Fruit fly (Drosophila melanogaster) whole organism, embryonic: ENCODE results near the gene Calr.

Experiments
- ATbp ChIP-seq: fragments of 200-800 bp; sonication (Bioruptor generic); optimal IDR thresholded peaks from 2 replicates; lab custom pipeline; 2017; ENCODE audit warnings: missing biosample characterization, mild to moderate bottlenecking, missing genetic modification characterization, missing genetic modification reagents
- Atf6 ChIP-seq: fragments of 200-800 bp; sonication (Bioruptor generic); IDR thresholded peaks from 2 replicates; pipeline ENCODE4 v1.3.6; 2022; ENCODE audit warnings: missing biosample characterization, missing genetic modification characterization
- BtbVII ChIP-seq: fragments of 200-800 bp; sonication (Bioruptor generic); optimal IDR thresholded peaks from 3 replicates; lab custom pipeline; 2017; ENCODE audit warnings: missing biosample characterization, mild to moderate bottlenecking, missing genetic modification characterization
- CG10209 ChIP-seq: fragments of 200-800 bp; sonication (Bioruptor generic); optimal IDR thresholded peaks from 3 replicates; lab custom pipeline; 2017; ENCODE audit warnings: missing biosample characterization, mild to moderate bottlenecking, missing genetic modification characterization, missing genetic modification reagents
- CG10267 ChIP-seq: fragments of 200-800 bp; sonication (Bioruptor generic); optimal IDR thresholded peaks from 2 replicates; lab custom pipeline; 2018; ENCODE audit warnings: missing biosample characterization, mild to moderate bottlenecking, missing genetic modification characterization, moderate library complexity
- CG10565 ChIP-seq: fragments of 200-800 bp; sonication (Bioruptor generic); optimal IDR thresholded peaks from 3 replicates; lab custom pipeline; 2016; ENCODE audit warnings: missing biosample characterization, mild to moderate bottlenecking, missing genetic modification characterization
- CG11696 ChIP-seq: fragments of 200-800 bp; sonication (Bioruptor generic); IDR thresholded peaks from 2 replicates; pipeline ENCODE4 v1.3.6; 2022; ENCODE audit warnings: missing biosample characterization, missing genetic modification characterization
- CG13624 ChIP-seq: fragments of 200-800 bp; sonication (Bioruptor generic); optimal IDR thresholded peaks from 2 replicates; lab custom pipeline; 2016; ENCODE audit warnings: missing biosample characterization, missing genetic modification characterization
- CG14014 ChIP-seq: fragments of 200-800 bp; sonication (Bioruptor generic); IDR thresholded peaks from 2 replicates; pipeline ENCODE4 v1.3.6; 2022; ENCODE audit warnings: missing biosample characterization, missing genetic modification characterization
- CG1603 ChIP-seq: fragments of 200-800 bp; sonication (Bioruptor generic); optimal IDR thresholded peaks from 2 replicates; lab custom pipeline; 2019; ENCODE audit warnings: missing biosample characterization, mild to moderate bottlenecking, missing genetic modification characterization, moderate library complexity
- CG16813 ChIP-seq: fragments of 200-800 bp; sonication (Bioruptor generic); IDR thresholded peaks from 3 replicates; pipeline ENCODE4 v1.3.6; 2022; ENCODE audit warnings: missing biosample characterization, missing genetic modification characterization; ENCODE audit not compliant: partially characterized antibody
- CG16815 ChIP-seq: fragments of 200-800 bp; sonication (Bioruptor generic); optimal IDR thresholded peaks from 3 replicates; lab custom pipeline; 2017; ENCODE audit warnings: missing biosample characterization, mild to moderate bottlenecking, missing genetic modification characterization
- CG17612 ChIP-seq: fragments of 200-800 bp; sonication (Bioruptor generic); IDR thresholded peaks from 2 replicates; pipeline ENCODE4 v1.3.6; 2022; ENCODE audit warnings: missing biosample characterization, missing genetic modification characterization
- CG17912 ChIP-seq: fragments of 200-800 bp; sonication (Bioruptor generic); optimal IDR thresholded peaks from 2 replicates; lab custom pipeline; 2018; ENCODE audit warnings: missing biosample characterization, mild to moderate bottlenecking, missing genetic modification characterization
- CG30431 ChIP-seq: fragments of 200-800 bp; sonication (Bioruptor generic); optimal IDR thresholded peaks from 2 replicates; lab custom pipeline; 2017; ENCODE audit warnings: missing biosample characterization, missing genetic modification characterization
- CG31224 ChIP-seq: fragments of 200-800 bp; sonication (Bioruptor generic); IDR thresholded peaks from 2 replicates; pipeline ENCODE4 v1.3.6; 2022; ENCODE audit warnings: missing biosample characterization, missing genetic modification characterization
- CG31441 ChIP-seq: fragments of 200-800 bp; sonication (Bioruptor generic); IDR thresholded peaks from 2 replicates; pipeline ENCODE4 v1.3.6; 2022; ENCODE audit warnings: missing biosample characterization, missing genetic modification characterization
- CG33213 ChIP-seq: fragments of 200-800 bp; sonication (Bioruptor generic); optimal IDR thresholded peaks from 3 replicates; lab custom pipeline; 2016; ENCODE audit warnings: missing biosample characterization, missing genetic modification characterization
- CG3838 ChIP-seq: fragments of 200-800 bp; sonication (Bioruptor generic); optimal IDR thresholded peaks from 3 replicates; lab custom pipeline; 2016; ENCODE audit warnings: missing biosample characterization, missing genetic modification characterization
- CG4328 ChIP-seq: fragments of 200-800 bp; sonication (Bioruptor generic); optimal IDR thresholded peaks from 3 replicates; lab custom pipeline; 2017; ENCODE audit warnings: missing biosample characterization, missing genetic modification reagents, missing genetic modification characterization
- CG4360 ChIP-seq: fragments of 200-800 bp; sonication (Bioruptor generic); IDR thresholded peaks from 2 replicates; pipeline ENCODE4 v1.3.6; 2022; ENCODE audit warnings: missing biosample characterization, missing genetic modification characterization
- CG7271 ChIP-seq: fragments of 200-800 bp; sonication (Bioruptor generic); optimal IDR thresholded peaks from 2 replicates; lab custom pipeline; 2018; ENCODE audit warnings: missing biosample characterization, mild to moderate bottlenecking, missing genetic modification characterization, moderate library complexity
- CrebB ChIP-seq: fragments of 200-800 bp; sonication (Bioruptor generic); optimal IDR thresholded peaks from 3 replicates; lab custom pipeline; 2018; ENCODE audit warnings: missing biosample characterization, mild to moderate bottlenecking, missing genetic modification characterization
- D ChIP-seq, 2 experiments: fragments of 200-800 bp in 1 of 2; fragments of >200 bp in 1 of 2; sonication (Bioruptor generic) in 1 of 2; optimal IDR thresholded peaks; 2 replicates in 1 of 2; 3 replicates in 1 of 2; lab custom pipeline; 2017; ENCODE audit warnings: mild to moderate bottlenecking in 1 of 2, missing biosample characterization in 1 of 2, missing genetic modification characterization in 1 of 2, missing genetic modification reagents in 1 of 2
- Dip2 ChIP-seq: fragments of 200-800 bp; sonication (Bioruptor generic); IDR thresholded peaks from 2 replicates; pipeline ENCODE4 v1.3.6; 2022; ENCODE audit warnings: missing biosample characterization, missing genetic modification characterization
- Dll ChIP-seq: fragments of 200-800 bp; sonication (Bioruptor generic); IDR thresholded peaks from 4 replicates; pipeline ENCODE4 v1.3.6; 2022; ENCODE audit warnings: missing biosample characterization, missing genetic modification characterization; ENCODE audit not compliant: partially characterized antibody
- H15 ChIP-seq: fragments of 200-800 bp; sonication (Bioruptor generic); IDR thresholded peaks from 3 replicates; pipeline ENCODE4 v1.3.6; 2022; ENCODE audit warnings: missing biosample characterization, missing genetic modification characterization
- HLH54F ChIP-seq: fragments of 200-800 bp; sonication (Bioruptor generic); optimal IDR thresholded peaks from 3 replicates; lab custom pipeline; 2016; ENCODE audit warnings: missing biosample characterization, missing genetic modification characterization
- HmgD ChIP-seq: fragments of 200-800 bp; sonication (Bioruptor generic); optimal IDR thresholded peaks from 3 replicates; lab custom pipeline; 2016; ENCODE audit warnings: missing biosample characterization, missing genetic modification characterization
- HmgZ ChIP-seq: fragments of 200-800 bp; sonication (Bioruptor generic); optimal IDR thresholded peaks from 2 replicates; lab custom pipeline; 2018; ENCODE audit warnings: missing biosample characterization, mild to moderate bottlenecking, missing genetic modification characterization
- Mad ChIP-seq: fragments of 200-800 bp; sonication (Bioruptor generic); optimal IDR thresholded peaks from 2 replicates; lab custom pipeline; 2016; ENCODE audit warnings: missing biosample characterization, missing genetic modification characterization
- Sin3A ChIP-seq: fragments of >200 bp; optimal IDR thresholded peaks from 2 replicates; lab custom pipeline; 2018
- bcd ChIP-seq: fragments of 200-800 bp; sonication (Bioruptor generic); optimal IDR thresholded peaks from 2 replicates; lab custom pipeline; 2017; ENCODE audit warnings: missing biosample characterization, mild to moderate bottlenecking, missing genetic modification characterization
- bsh ChIP-seq, 2 experiments: fragments of 200-800 bp; sonication (Bioruptor generic); optimal IDR thresholded peaks; 2 replicates each; lab custom pipeline; 2017 to 2018; ENCODE audit warnings: mild to moderate bottlenecking in 2 of 2, missing biosample characterization in 2 of 2, missing genetic modification characterization in 2 of 2, moderate library complexity in 1 of 2
- dm ChIP-seq: fragments of 200-800 bp; sonication (Bioruptor generic); optimal IDR thresholded peaks from 3 replicates; lab custom pipeline; 2016; ENCODE audit warnings: missing biosample characterization, missing genetic modification characterization
- dpn ChIP-seq, 2 experiments: fragments of 200-800 bp; sonication (Bioruptor generic); optimal IDR thresholded peaks; 3 replicates each; lab custom pipeline; 2016; ENCODE audit warnings: missing biosample characterization in 2 of 2, missing genetic modification characterization in 2 of 2
- fd3F ChIP-seq: fragments of 200-800 bp; sonication (Bioruptor generic); optimal IDR thresholded peaks from 2 replicates; lab custom pipeline; 2018; ENCODE audit warnings: missing biosample characterization, mild to moderate bottlenecking, missing genetic modification characterization, moderate library complexity
- fru ChIP-seq: fragments of >200 bp; optimal IDR thresholded peaks from 2 replicates; lab custom pipeline; 2017
- gfzf ChIP-seq: fragments of 200-800 bp; sonication (Bioruptor generic); optimal IDR thresholded peaks from 2 replicates; lab custom pipeline; 2016; ENCODE audit warnings: missing biosample characterization, mild to moderate bottlenecking, missing genetic modification characterization, moderate library complexity
- inv ChIP-seq: fragments of 200-800 bp; sonication (Bioruptor generic); IDR thresholded peaks from 2 replicates; pipeline ENCODE4 v1.3.6; 2022; ENCODE audit warnings: missing biosample characterization, missing genetic modification characterization; ENCODE audit not compliant: partially characterized antibody
- mam ChIP-seq: fragments of 200-800 bp; sonication (Bioruptor generic); optimal IDR thresholded peaks from 3 replicates; lab custom pipeline; 2016; ENCODE audit warnings: missing biosample characterization, missing genetic modification characterization
- org-1 ChIP-seq: fragments of 200-800 bp; sonication (Bioruptor generic); optimal IDR thresholded peaks from 2 replicates; lab custom pipeline; 2017; ENCODE audit warnings: missing biosample characterization, missing genetic modification characterization
- pros ChIP-seq: fragments of 200-800 bp; sonication (Bioruptor generic); optimal IDR thresholded peaks from 3 replicates; lab custom pipeline; 2019; ENCODE audit warnings: missing biosample characterization, mild to moderate bottlenecking, missing genetic modification characterization, moderate library complexity
- pum ChIP-seq: fragments of 200-800 bp; sonication (Bioruptor generic); optimal IDR thresholded peaks from 2 replicates; lab custom pipeline; 2016; ENCODE audit warnings: missing biosample characterization, missing genetic modification characterization
- pzg ChIP-seq: fragments of 200-800 bp; sonication (Bioruptor generic); optimal IDR thresholded peaks from 3 replicates; lab custom pipeline; 2018; ENCODE audit warnings: missing biosample characterization, mild to moderate bottlenecking, missing genetic modification characterization, moderate library complexity
- sc ChIP-seq, 3 experiments: fragments of >200 bp in 2 of 3; fragments of 200-800 bp in 1 of 3; sonication (Bioruptor generic) in 1 of 3; optimal IDR thresholded peaks; 2 replicates in 2 of 3; 3 replicates in 1 of 3; lab custom pipeline; 2017; ENCODE audit warnings: mild to moderate bottlenecking in 1 of 3, missing biosample characterization in 1 of 3, missing genetic modification characterization in 1 of 3, missing genetic modification reagents in 1 of 3
- sug ChIP-seq: fragments of 200-800 bp; optimal IDR thresholded peaks from 2 replicates; lab custom pipeline; 2019; ENCODE audit warnings: missing biosample characterization, mild to moderate bottlenecking, missing genetic modification characterization, moderate library complexity
- wek ChIP-seq: fragments of 200-800 bp; sonication (Bioruptor generic); optimal IDR thresholded peaks from 3 replicates; lab custom pipeline; 2018; ENCODE audit warnings: missing biosample characterization, mild to moderate bottlenecking, missing genetic modification characterization, moderate library complexity
- zen ChIP-seq: fragments of 200-800 bp; sonication (Bioruptor generic); optimal IDR thresholded peaks from 3 replicates; lab custom pipeline; 2018; ENCODE audit warnings: missing biosample characterization, mild to moderate bottlenecking, missing genetic modification characterization, moderate library complexity
- zf30C ChIP-seq: fragments of 200-800 bp; sonication (Bioruptor generic); optimal IDR thresholded peaks from 3 replicates; lab custom pipeline; 2018; ENCODE audit warnings: missing biosample characterization, mild to moderate bottlenecking, missing genetic modification characterization

The Calr gene

dm6 chr3R:9630633-9631095, at the start of gene Calr:
TSS of gene Calr (minus strand) at chr3R:9630851.
- TF ChIP-seq wek (GFP tag; lab: Kevin White, UChicago), result peak; percentile 63
- no peak for TF ChIP-seq Dll (GFP tag; lab: Robert Waterston, UW)
- no peak for TF ChIP-seq CG16815
- no peak for TF ChIP-seq CG31224 (GFP tag; lab: Robert Waterston, UW)
- no peak for TF ChIP-seq sc (optimal IDR thresholded peaks at IDR 0.05; lab: Kevin White, UChicago)
- no peak for TF ChIP-seq sc (GFP tag; optimal IDR thresholded peaks at IDR 0.05; lab: Kevin White, UChicago)
- TF ChIP-seq CG33213 (GFP tag; lab: Kevin White, UChicago), result peak; percentile 50
- TF ChIP-seq bsh (GFP tag; optimal IDR thresholded peaks at IDR 0.05; lab: Kevin White, UChicago), result peak in 1 of 2 experiments; percentile 9
- no peak for TF ChIP-seq CG4360
- no peak for TF ChIP-seq fd3F (GFP tag; lab: Kevin White, UChicago)
- TF ChIP-seq Sin3A (lab: Kevin White, UChicago), result peak; percentile 11
- TF ChIP-seq CG3838 (GFP tag; lab: Kevin White, UChicago), result no peak
- TF ChIP-seq mam, result no peak
- TF ChIP-seq D (optimal IDR thresholded peaks at IDR 0.05; lab: Kevin White, UChicago), result no peak
- no peak for TF ChIP-seq D (GFP tag; optimal IDR thresholded peaks at IDR 0.05; lab: Kevin White, UChicago)
- TF ChIP-seq pum (GFP tag; lab: Kevin White, UChicago), result no peak
- TF ChIP-seq CG10565 (GFP tag; lab: Kevin White, UChicago), result no peak
- peak; percentile 63 for TF ChIP-seq HmgD (GFP tag; lab: Kevin White, UChicago)
- TF ChIP-seq Dip2 (GFP tag; lab: Robert Waterston, UW), result no peak
- TF ChIP-seq CrebB (tag; lab: Kevin White, UChicago), result peak; percentile 41
- peak; percentile 36 for TF ChIP-seq bcd (GFP tag; lab: Kevin White, UChicago)
- TF ChIP-seq CG17912 (GFP tag; lab: Kevin White, UChicago), result peak; percentile 60
- no peak for TF ChIP-seq fru (lab: Kevin White, UChicago)
- TF ChIP-seq Atf6 (GFP tag; lab: Robert Waterston, UW), result no peak
- TF ChIP-seq dm (GFP tag; lab: Kevin White, UChicago), result no peak
- TF ChIP-seq pros (GFP tag; lab: Kevin White, UChicago), result peak; percentile 53
- TF ChIP-seq HmgZ, result peak; percentile 51
- peak; percentile 31 for TF ChIP-seq CG4328 (GFP tag; lab: Kevin White, UChicago)
- no peak for TF ChIP-seq inv (GFP tag; lab: Robert Waterston, UW)
- TF ChIP-seq CG10209 (GFP tag; lab: Kevin White, UChicago), result peak; percentile 11
- TF ChIP-seq dpn (GFP tag; optimal IDR thresholded peaks at IDR 0.05; lab: Kevin White, UChicago), result peak; percentile 23 to 25
- TF ChIP-seq CG10267 (tag; lab: Kevin White, UChicago), result peak; percentile 91
- peak; percentile 35 for TF ChIP-seq sug (tag; lab: Kevin White, UChicago)
- no peak for TF ChIP-seq CG30431 (GFP tag; lab: Kevin White, UChicago)
- no peak for TF ChIP-seq H15 (GFP tag; lab: Robert Waterston, UW)
- TF ChIP-seq ATbp (GFP tag; lab: Kevin White, UChicago), result no peak
- TF ChIP-seq CG31441, result no peak
- peak; percentile 83 for TF ChIP-seq pzg (GFP tag; lab: Kevin White, UChicago)
- no peak for TF ChIP-seq CG16813
- TF ChIP-seq CG7271 (tag; lab: Kevin White, UChicago), result peak; percentile 46
- no peak for TF ChIP-seq HLH54F (GFP tag; lab: Kevin White, UChicago)
- TF ChIP-seq BtbVII (GFP tag; lab: Kevin White, UChicago), result peak; percentile 71
- peak; percentile 63 for TF ChIP-seq zen
- no peak for TF ChIP-seq CG14014 (GFP tag; lab: Robert Waterston, UW)
- TF ChIP-seq Mad (GFP tag; lab: Kevin White, UChicago), result no peak
- TF ChIP-seq CG13624 (GFP tag; lab: Kevin White, UChicago), result peak; percentile 22
- peak; percentile 48 for TF ChIP-seq CG1603 (tag; lab: Kevin White, UChicago)
- TF ChIP-seq org-1 (GFP tag; lab: Kevin White, UChicago), result peak; percentile 4
- TF ChIP-seq zf30C, result peak; percentile 1
- TF ChIP-seq gfzf (GFP tag; lab: Kevin White, UChicago), result peak; percentile 48
- TF ChIP-seq CG11696, result no peak
- TF ChIP-seq CG17612 (GFP tag; lab: Robert Waterston, UW), result no peak
